Fruit fly (Drosophila melanogaster) whole organism, pupa: ENCODE results near the gene Lint-1.

Experiments used
- CG10348 ChIP-seq: fragments of 200-800 bp; sonication (Bioruptor generic); IDR thresholded peaks from 2 replicates; pipeline ENCODE4 v1.3.6; 2022; ENCODE audit warnings: missing biosample characterization, missing genetic modification characterization
- CG12605 ChIP-seq: fragments of 200-800 bp; sonication (Bioruptor generic); IDR thresholded peaks from 2 replicates; pipeline ENCODE4 v1.3.6; 2022; ENCODE audit warnings: missing biosample characterization, missing genetic modification characterization
- CG14655 ChIP-seq: fragments of 200-800 bp; sonication (Bioruptor generic); optimal IDR thresholded peaks from 3 replicates; lab custom pipeline; 2017; ENCODE audit warnings: mild to moderate bottlenecking, missing biosample characterization, missing genetic modification reagents, missing genetic modification characterization
- CG15710 ChIP-seq: fragments of 200-800 bp; sonication (Bioruptor generic); optimal IDR thresholded peaks from 2 replicates; lab custom pipeline; 2018; ENCODE audit warnings: missing biosample characterization, mild to moderate bottlenecking, missing genetic modification characterization, moderate library complexity
- CG34367 ChIP-seq: fragments of 200-800 bp; sonication (Bioruptor generic); optimal IDR thresholded peaks from 2 replicates; lab custom pipeline; 2018; ENCODE audit warnings: missing biosample characterization, mild to moderate bottlenecking, missing genetic modification characterization
- CG4496 ChIP-seq: fragments of 200-800 bp; sonication (Bioruptor generic); IDR thresholded peaks from 3 replicates; pipeline ENCODE4 v1.3.6; 2022; ENCODE audit warnings: missing biosample characterization, missing genetic modification characterization
- CG8301 ChIP-seq: fragments of 200-800 bp; sonication (Bioruptor generic); optimal IDR thresholded peaks from 2 replicates; lab custom pipeline; 2018; ENCODE audit warnings: missing biosample characterization, mild to moderate bottlenecking, missing genetic modification characterization
- CG9948 ChIP-seq: fragments of 200-800 bp; sonication (Bioruptor generic); optimal IDR thresholded peaks from 2 replicates; lab custom pipeline; 2018; ENCODE audit warnings: missing biosample characterization, mild to moderate bottlenecking, missing genetic modification characterization, moderate library complexity
- D1 ChIP-seq: fragments of 200-800 bp; sonication (Bioruptor generic); optimal IDR thresholded peaks from 2 replicates; lab custom pipeline; 2018; ENCODE audit warnings: missing biosample characterization, mild to moderate bottlenecking, missing genetic modification characterization, moderate library complexity
- Pif1A ChIP-seq: fragments of 200-800 bp; sonication (Bioruptor generic); optimal IDR thresholded peaks from 3 replicates; lab custom pipeline; 2016; ENCODE audit warnings: missing biosample characterization, missing genetic modification characterization
- Pif1B ChIP-seq: fragments of 200-800 bp; sonication (Bioruptor generic); optimal IDR thresholded peaks from 3 replicates; lab custom pipeline; 2016; ENCODE audit warnings: missing biosample characterization, missing genetic modification characterization
- gl ChIP-seq: fragments of 200-800 bp; sonication (Bioruptor generic); optimal IDR thresholded peaks from 2 replicates; lab custom pipeline; 2018; ENCODE audit warnings: missing biosample characterization, mild to moderate bottlenecking, missing genetic modification characterization
- rn ChIP-seq: fragments of 200-800 bp; sonication (Bioruptor generic); IDR thresholded peaks from 2 replicates; pipeline ENCODE4 v1.3.6; 2022; ENCODE audit warnings: missing biosample characterization, missing genetic modification characterization

dm6 chrX:11159710-11160446 lies 10.8 kb downstream of the Lint-1 start, which contains the start of gene CG32668:
- TF ChIP-seq gl (no peak), CG34367 (tag; lab: Kevin White, UChicago) (no peak), CG4496 (no peak), Pif1B (no peak), Pif1A (GFP tag; lab: Kevin White, UChicago) (no peak), CG12605 (GFP tag; lab: Robert Waterston, UW) (no peak), CG9948 (tag; lab: Kevin White, UChicago) (no peak), CG15710 (tag; lab: Kevin White, UChicago) (no peak), CG8301 (tag; lab: Kevin White, UChicago) (no peak), D1 (tag; lab: Kevin White, UChicago) (no peak), CG10348 (GFP tag; lab: Robert Waterston, UW) (no peak), CG14655 (no peak), rn (GFP tag; lab: Robert Waterston, UW) (no peak)
